Fruit fly (Drosophila melanogaster): Measurements from ENCODE around the gene CG33985.
A peak's percentile ranks its signal among the peaks of the same experiment; 100 is the strongest.

The CG33985 gene

DNA sequence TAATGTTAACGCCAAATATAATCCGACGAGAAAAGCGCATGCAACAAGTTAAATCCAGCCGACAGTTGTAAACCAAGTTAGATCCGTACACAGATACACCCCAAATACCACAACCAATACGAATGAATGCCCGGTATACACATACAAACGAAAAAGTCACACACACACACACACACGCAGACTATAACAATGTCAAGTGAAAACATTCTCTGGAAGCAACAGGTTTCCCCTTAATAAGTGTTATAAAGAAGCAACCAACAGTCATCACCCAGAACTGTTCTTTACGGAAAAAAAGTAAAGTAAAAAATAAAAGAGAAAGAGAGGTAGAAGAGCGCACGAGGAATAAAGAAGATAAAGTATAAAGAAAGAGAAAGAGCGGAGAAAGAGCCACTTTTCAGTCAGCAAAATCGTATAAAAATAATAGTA, 9.2 kb upstream of the CG33985 start (continued):
- TF ChIP-seq Sox102F (GFP tag; optimal IDR thresholded peaks at IDR 0.05), result no peak
- no peak for TF ChIP-seq hkb (optimal IDR thresholded peaks at IDR 0.05)
- no peak for TF ChIP-seq hkb (GFP tag; IDR thresholded peaks at IDR 0.05)
- TF ChIP-seq CG6654 (GFP tag; optimal IDR thresholded peaks at IDR 0.05), result no peak
- no peak for TF ChIP-seq ham (GFP tag; IDR thresholded peaks at IDR 0.05)
- no peak for TF ChIP-seq CG7963 (GFP tag; IDR thresholded peaks at IDR 0.05; ENCODE audit: partially characterized antibody)
- TF ChIP-seq CG17912 (GFP tag; optimal IDR thresholded peaks at IDR 0.05), result no peak
- TF ChIP-seq Doc2 (GFP tag; IDR thresholded peaks at IDR 0.05), result no peak
- no peak for TF ChIP-seq zfh2 (GFP tag; optimal IDR thresholded peaks at IDR 0.05)
- TF ChIP-seq Dek (tag; optimal IDR thresholded peaks at IDR 0.05), result no peak
- no peak for TF ChIP-seq CG31441 (GFP tag; IDR thresholded peaks at IDR 0.05)
- TF ChIP-seq Atf3 (GFP tag; optimal IDR thresholded peaks at IDR 0.05), result no peak
- no peak for TF ChIP-seq CG18619 (GFP tag; optimal IDR thresholded peaks at IDR 0.05)
- peak; percentile 70 for TF ChIP-seq kni (GFP tag; optimal IDR thresholded peaks at IDR 0.05)

DNA sequence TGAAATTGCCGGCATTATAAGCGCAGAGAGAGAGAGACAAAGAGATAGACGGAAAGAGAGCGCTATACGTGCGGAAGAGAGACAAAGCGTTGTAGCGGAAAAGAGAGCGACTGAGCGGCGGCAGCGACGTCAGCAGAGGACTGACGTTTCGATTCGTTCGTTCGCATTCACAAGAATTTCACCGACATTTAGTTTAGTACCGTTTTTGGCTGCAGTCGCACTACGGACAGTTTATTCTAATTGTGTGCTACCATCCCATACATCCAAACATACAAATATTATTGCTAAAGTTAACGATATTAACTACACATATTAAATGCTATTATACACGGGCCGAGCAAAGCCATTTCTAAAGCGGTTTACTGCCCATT, 8.6 kb upstream of the CG33985 start, which contains the start of gene CrebA:
CrebA (plus strand) TSS at position 168 of the 371 bp plus-strand sequence.
- TF ChIP-seq hbn (GFP tag; IDR thresholded peaks at IDR 0.05; ENCODE audit: partially characterized antibody) (0 out of 2 replicates have a peak, but pooled peaks have one; percentile 20), lov (optimal IDR thresholded peaks at IDR 0.05) (no peak), lov (GFP tag; IDR thresholded peaks at IDR 0.05) (no peak), Optix (GFP tag; IDR thresholded peaks at IDR 0.05) (no peak), CG12155 (GFP tag; optimal IDR thresholded peaks at IDR 0.05) (no peak), CG4424 (GFP tag; optimal IDR thresholded peaks at IDR 0.05) (no peak), Nf-YB (GFP tag; optimal IDR thresholded peaks at IDR 0.05) (no peak), CG4360 (GFP tag; IDR thresholded peaks at IDR 0.05) (no peak), CG8765 (GFP tag; IDR thresholded peaks at IDR 0.05) (no peak), CG9876 (GFP tag; optimal IDR thresholded peaks at IDR 0.05) (no peak), stc (GFP tag; IDR thresholded peaks at IDR 0.05) (peak; percentile 34; the same call in 1 of the 2 replicates), ci (GFP tag; IDR thresholded peaks at IDR 0.05) (peak; percentile 36; the same call in 1 of the 3 replicates), Six4 (GFP tag; optimal IDR thresholded peaks at IDR 0.05) (no peak), C15 (GFP tag; IDR thresholded peaks at IDR 0.05) (no peak), Dp (GFP tag; optimal IDR thresholded peaks at IDR 0.05) (no peak), NfI (GFP tag; optimal IDR thresholded peaks at IDR 0.05) (no peak), CG3847 (GFP tag; IDR thresholded peaks at IDR 0.05) (no peak), CG14710 (tag; optimal IDR thresholded peaks at IDR 0.05) (no peak), chm (GFP tag; IDR thresholded peaks at IDR 0.05) (peak; percentile 70; the same call in 1 of the 2 replicates), CG3163 (GFP tag; optimal IDR thresholded peaks at IDR 0.05) (peak; percentile 92), zfh1 (GFP tag; IDR thresholded peaks at IDR 0.05) (no peak), vfl (GFP tag; optimal IDR thresholded peaks at IDR 0.05) (no peak), chinmo (GFP tag; IDR thresholded peaks at IDR 0.05; ENCODE audit: partially characterized antibody) (peak; percentile 76; the same call in 1 of the 4 replicates), CG10321 (GFP tag; IDR thresholded peaks at IDR 0.05) (peak; percentile 55; the same call in 1 of the 2 replicates), Spps (tag; optimal IDR thresholded peaks at IDR 0.05) (no peak), CG7372 (GFP tag; IDR thresholded peaks at IDR 0.05) (no peak), knrl (GFP tag; IDR thresholded peaks at IDR 0.05; ENCODE audit: partially characterized antibody) (no peak), CG12391 (tag; optimal IDR thresholded peaks at IDR 0.05) (no peak), Poxn (GFP tag; IDR thresholded peaks at IDR 0.05) (no peak), CG12659 (GFP tag; optimal IDR thresholded peaks at IDR 0.05) (no peak), CG7745 (tag; optimal IDR thresholded peaks at IDR 0.05) (peak; percentile 4), Trl (optimal IDR thresholded peaks at IDR 0.05) (peak; percentile 94 to 95), Trl (GFP tag; optimal IDR thresholded peaks at IDR 0.05) (no peak), Med (GFP tag) (peak; percentile 15), CG17328 (GFP tag; IDR thresholded peaks at IDR 0.05) (no peak), luna (GFP tag; optimal IDR thresholded peaks at IDR 0.05) (no peak), HLH3B (GFP tag; IDR thresholded peaks at IDR 0.05) (peak; percentile 13; the same call in 1 of the 2 replicates), CG11696 (GFP tag; IDR thresholded peaks at IDR 0.05) (no peak), HmgD (GFP tag; optimal IDR thresholded peaks at IDR 0.05) (no peak)

Measured in whole organism, embryonic.